Fruit fly (Drosophila melanogaster) whole organism: ENCODE data around the gene al.

Source experiments
- CG8478 ChIP-seq: fragments of >200 bp; optimal IDR thresholded peaks from 2 replicates; lab custom pipeline; 2018; ENCODE audit warnings: inconsistent platforms
- Dll ChIP-seq: fragments of >200 bp; optimal IDR thresholded peaks from 2 replicates; lab custom pipeline; 2017
- pan ChIP-seq: fragments of >200 bp; optimal IDR thresholded peaks from 2 replicates; lab custom pipeline; 2017
- psq ChIP-seq: fragments of >200 bp; optimal IDR thresholded peaks from 2 replicates; lab custom pipeline; 2017

DNA sequence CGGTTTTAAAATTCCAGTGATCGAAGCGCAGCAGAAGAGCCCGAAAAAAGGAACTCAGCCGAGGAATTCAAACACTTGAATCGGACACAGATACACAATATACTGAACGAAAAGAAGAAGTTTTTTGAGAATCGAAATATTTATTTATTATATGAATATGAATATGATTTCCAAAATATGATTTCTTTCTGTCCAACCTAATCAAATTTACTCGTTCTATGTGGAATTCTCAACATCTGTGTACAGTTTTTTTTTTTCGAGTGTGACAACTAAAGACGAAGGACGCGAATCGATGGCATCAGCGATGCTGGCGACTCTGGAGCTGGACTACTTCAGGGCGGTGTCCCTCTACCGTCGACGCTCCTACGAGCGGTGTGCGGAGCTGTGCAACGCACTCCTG is 45.2 kb downstream of the al start:
- TF ChIP-seq Dll (lab: Kevin White, UChicago) (no peak), pan (lab: Kevin White, UChicago) (no peak), CG8478 (lab: Kevin White, UChicago) (no peak), psq (lab: Kevin White, UChicago) (no peak)
